Worm (Caenorhabditis elegans): ENCODE results near the gene R04F11.5.

The R04F11.5 gene

DNA sequence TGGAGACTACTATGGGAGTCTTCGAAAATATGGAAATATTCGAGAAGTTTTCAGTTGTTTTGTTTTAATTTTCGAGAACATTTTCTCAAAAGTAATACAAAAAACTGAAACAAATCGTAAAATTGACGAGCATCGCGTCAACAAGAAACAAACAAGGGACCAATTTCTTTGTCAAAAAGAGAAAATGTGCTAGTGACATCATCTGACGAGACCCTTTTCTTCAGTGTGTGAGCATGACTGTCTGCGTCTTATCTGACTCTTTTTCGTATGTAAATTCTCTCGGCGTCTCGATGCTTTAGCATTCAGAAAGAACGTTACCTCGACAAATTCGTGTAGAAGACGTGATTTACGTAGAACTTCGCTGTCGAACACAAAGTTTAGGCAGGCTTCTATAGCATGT is 30.2 kb downstream of the R04F11.5 start:
- TF ChIP-seq unc-62 (GFP tag; optimal IDR thresholded peaks at IDR 0.05) = no peak
- no peak for TF ChIP-seq nhr-77 (tag; optimal IDR thresholded peaks at IDR 0.05)
- no peak for TF ChIP-seq mbf-1 (tag; optimal IDR thresholded peaks at IDR 0.05)
- peak; percentile 41 for TF ChIP-seq unc-55 (GFP tag; optimal IDR thresholded peaks at IDR 0.05)
- no peak for TF ChIP-seq fos-1 (tag; optimal IDR thresholded peaks at IDR 0.05)
- TF ChIP-seq lsy-2 (tag; optimal IDR thresholded peaks at IDR 0.05) = peak in 1 of 2 experiments; percentile 36
- peak; percentile 2 for TF ChIP-seq zag-1 (tag; optimal IDR thresholded peaks at IDR 0.05)
- no peak for TF ChIP-seq sma-9 (GFP tag; optimal IDR thresholded peaks at IDR 0.05)
- TF ChIP-seq sma-9 (tag; optimal IDR thresholded peaks at IDR 0.05) = no peak
- TF ChIP-seq elt-3 (tag; optimal IDR thresholded peaks at IDR 0.05) = no peak
- no peak for TF ChIP-seq F13H6.1 (tag; optimal IDR thresholded peaks at IDR 0.05)
- no peak for TF ChIP-seq sem-4 (tag; optimal IDR thresholded peaks at IDR 0.05)
- TF ChIP-seq blmp-1 (tag; optimal IDR thresholded peaks at IDR 0.05; ENCODE audit: insufficient read depth) = no peak
- TF ChIP-seq unc-39 (tag; optimal IDR thresholded peaks at IDR 0.05) = no peak
- no peak for TF ChIP-seq snpc-4 (tag; optimal IDR thresholded peaks at IDR 0.05)
- TF ChIP-seq egl-27 (tag; optimal IDR thresholded peaks at IDR 0.05) = no peak
- no peak for TF ChIP-seq ceh-82 (tag; optimal IDR thresholded peaks at IDR 0.05)
- TF ChIP-seq C34F6.9 (tag; optimal IDR thresholded peaks at IDR 0.05) = peak; percentile 35
- no peak for TF ChIP-seq gmeb-1 (tag; optimal IDR thresholded peaks at IDR 0.05)
- no peak for TF ChIP-seq ama-1 (optimal IDR thresholded peaks at IDR 0.05)
- no peak for TF ChIP-seq Y55F3AM.14 (GFP tag; optimal IDR thresholded peaks at IDR 0.05)
- TF ChIP-seq mdl-1 (tag; optimal IDR thresholded peaks at IDR 0.05) = no peak
- TF ChIP-seq ceh-16 (tag; optimal IDR thresholded peaks at IDR 0.05) = no peak
- TF ChIP-seq nhr-129 (tag; optimal IDR thresholded peaks at IDR 0.05) = peak; percentile 77
- no peak for TF ChIP-seq crh-2 (tag; optimal IDR thresholded peaks at IDR 0.05)
- no peak for TF ChIP-seq dmd-4 (tag; optimal IDR thresholded peaks at IDR 0.05)

DNA sequence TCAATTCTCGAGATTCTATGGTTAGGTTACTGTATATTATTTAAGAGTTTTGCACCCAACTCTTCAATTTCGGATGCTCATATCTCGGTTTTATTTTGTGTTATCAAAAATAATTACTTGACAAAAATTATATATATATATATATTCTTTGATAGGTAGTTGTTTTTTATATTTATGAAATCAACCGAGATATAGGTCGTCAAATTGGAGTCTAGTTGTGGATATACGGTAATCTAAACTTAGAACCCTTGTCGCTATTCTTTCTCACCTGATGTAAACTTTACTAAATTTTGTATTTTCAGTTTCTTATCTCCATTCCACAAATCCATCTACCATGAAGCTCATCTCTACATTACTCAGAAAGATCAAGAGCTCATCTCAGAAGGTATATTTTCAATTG is 34.6 kb downstream of the R04F11.5 start, which contains the start of gene F55C5.10:
Gene F55C5.10 (plus strand): TSS at position 301 of the 400 bp plus-strand sequence.
- TF ChIP-seq lsy-2 (tag; optimal IDR thresholded peaks at IDR 0.05) = no peak
- no peak for TF ChIP-seq alr-1 (tag; optimal IDR thresholded peaks at IDR 0.05)
- no peak for TF ChIP-seq ztf-11 (tag; optimal IDR thresholded peaks at IDR 0.05)
- no peak for TF ChIP-seq ZK546.5 (tag; optimal IDR thresholded peaks at IDR 0.05)
- no peak for TF ChIP-seq nhr-11 (tag; optimal IDR thresholded peaks at IDR 0.05)
- TF ChIP-seq nhr-25 (tag; optimal IDR thresholded peaks at IDR 0.05) = no peak
- no peak for TF ChIP-seq ceh-16 (tag; optimal IDR thresholded peaks at IDR 0.05)
- TF ChIP-seq gmeb-1 (tag; optimal IDR thresholded peaks at IDR 0.05) = no peak
- TF ChIP-seq aly-2 (tag; optimal IDR thresholded peaks at IDR 0.05) = no peak
- no peak for TF ChIP-seq unc-39 (tag; optimal IDR thresholded peaks at IDR 0.05)
- TF ChIP-seq nhr-77 (tag; optimal IDR thresholded peaks at IDR 0.05) = no peak
- TF ChIP-seq mab-5 (tag; optimal IDR thresholded peaks at IDR 0.05) = no peak
- no peak for TF ChIP-seq nhr-12 (tag; optimal IDR thresholded peaks at IDR 0.05)
- no peak for TF ChIP-seq blmp-1 (tag; optimal IDR thresholded peaks at IDR 0.05; ENCODE audit: insufficient read depth)
- no peak for TF ChIP-seq crh-2 (tag; optimal IDR thresholded peaks at IDR 0.05)
- TF ChIP-seq lin-13 (GFP tag; optimal IDR thresholded peaks at IDR 0.05) = no peak
- no peak for TF ChIP-seq nhr-10 (tag; optimal IDR thresholded peaks at IDR 0.05)
- no peak for TF ChIP-seq nhr-129 (tag; optimal IDR thresholded peaks at IDR 0.05)
- no peak for TF ChIP-seq fos-1 (tag; optimal IDR thresholded peaks at IDR 0.05)

- no peak for TF ChIP-seq C34F6.9 (tag; optimal IDR thresholded peaks at IDR 0.05)
- no peak for TF ChIP-seq mdl-1 (tag; optimal IDR thresholded peaks at IDR 0.05)
- TF ChIP-seq F13H6.1 (tag; optimal IDR thresholded peaks at IDR 0.05) = no peak
- no peak for TF ChIP-seq ZK546.5 (tag; optimal IDR thresholded peaks at IDR 0.05)
- TF ChIP-seq crh-2 (tag; optimal IDR thresholded peaks at IDR 0.05) = no peak
- TF ChIP-seq lin-11 (tag; optimal IDR thresholded peaks at IDR 0.05) = no peak
- no peak for TF ChIP-seq nhr-6 (tag; optimal IDR thresholded peaks at IDR 0.05)
- no peak for TF ChIP-seq ztf-1 (GFP tag; conservative IDR thresholded peaks at IDR 0.05)
- no peak for TF ChIP-seq elt-1 (tag; optimal IDR thresholded peaks at IDR 0.05)
- TF ChIP-seq unc-55 (GFP tag; optimal IDR thresholded peaks at IDR 0.05) = no peak
- no peak for TF ChIP-seq ama-1 (optimal IDR thresholded peaks at IDR 0.05)
- no peak for TF ChIP-seq nhr-25 (tag; optimal IDR thresholded peaks at IDR 0.05)
- TF ChIP-seq egl-27 (tag; optimal IDR thresholded peaks at IDR 0.05) = no peak
- TF ChIP-seq R02D3.7 (tag; optimal IDR thresholded peaks at IDR 0.05) = no peak
- TF ChIP-seq ceh-82 (tag; optimal IDR thresholded peaks at IDR 0.05) = no peak
- no peak for TF ChIP-seq blmp-1 (tag; optimal IDR thresholded peaks at IDR 0.05; ENCODE audit: insufficient read depth)
- no peak for TF ChIP-seq alr-1 (tag; optimal IDR thresholded peaks at IDR 0.05)
- no peak for TF ChIP-seq zag-1 (tag; optimal IDR thresholded peaks at IDR 0.05)
- no peak for TF ChIP-seq Y55F3AM.14 (GFP tag; optimal IDR thresholded peaks at IDR 0.05)
Observed at ce11 chrV:12281508-12281907, 36.3 kb downstream of the R04F11.5 start.

Measured in whole organism, L2 larva.